Fruit fly (Drosophila melanogaster) whole organism, prepupa: ENCODE measurements around the gene Grik.

Experiments
- CG34406 ChIP-seq: fragments of 200-800 bp; sonication (Bioruptor generic); optimal IDR thresholded peaks from 3 replicates; lab custom pipeline; 2016; ENCODE audit warnings: missing biosample characterization, missing genetic modification characterization
- Ets96B ChIP-seq: fragments of 200-800 bp; optimal IDR thresholded peaks from 2 replicates; lab custom pipeline; 2019; ENCODE audit warnings: missing biosample characterization, mild to moderate bottlenecking, missing genetic modification characterization, moderate library complexity
- Gug ChIP-seq: fragments of 200-800 bp; sonication (Bioruptor generic); IDR thresholded peaks from 2 replicates; pipeline ENCODE4 v1.3.6; 2022; ENCODE audit warnings: missing biosample characterization, missing genetic modification characterization
- Sox102F ChIP-seq: fragments of 200-800 bp; sonication (Bioruptor generic); optimal IDR thresholded peaks from 2 replicates; lab custom pipeline; 2016; ENCODE audit warnings: missing biosample characterization, mild to moderate bottlenecking, missing genetic modification characterization
- Sox15 ChIP-seq: fragments of 200-800 bp; sonication (Bioruptor generic); optimal IDR thresholded peaks from 3 replicates; lab custom pipeline; 2016; ENCODE audit warnings: missing biosample characterization, missing genetic modification characterization
- fkh ChIP-seq: fragments of 200-800 bp; sonication (Bioruptor generic); optimal IDR thresholded peaks from 3 replicates; lab custom pipeline; 2017; ENCODE audit warnings: missing biosample characterization, mild to moderate bottlenecking, missing genetic modification characterization, moderate library complexity

DNA sequence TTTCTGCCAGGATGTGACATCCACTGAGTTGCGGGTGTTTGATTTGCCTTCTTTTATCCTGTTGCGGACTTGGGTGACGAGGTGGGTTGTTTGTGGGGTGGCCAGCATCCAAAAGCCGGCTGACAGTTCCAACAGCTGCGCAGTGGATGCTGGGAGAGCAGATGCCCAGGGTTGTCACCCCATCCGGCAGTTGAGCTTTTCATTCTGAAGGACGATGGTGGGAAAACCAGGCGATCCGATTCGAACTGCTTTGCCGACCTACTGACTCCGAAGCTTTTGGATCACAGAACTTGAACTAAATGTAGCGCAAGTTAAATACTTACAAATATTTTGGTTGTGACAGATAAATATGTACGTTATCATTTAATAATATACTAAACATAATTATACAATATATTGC, 35.6 kb upstream of the Grik start, which contains the start of gene KaiR1D:
- TF ChIP-seq Gug (GFP tag; lab: Robert Waterston, UW) (no peak), Sox15 (no peak), Sox102F (GFP tag; lab: Kevin White, UChicago) (no peak), fkh (no peak), Ets96B (no peak), CG34406 (no peak)
